Worm (Caenorhabditis elegans) whole organism, young adult: ENCODE data around the gene W09C2.10.

ENCODE experiments used
- F33H1.4 ChIP-seq: fragments of 200-800 bp; sonication (Bioruptor generic); IDR thresholded peaks from 2 replicates; pipeline ENCODE4 v1.3.6; 2022; ENCODE audit warnings: missing genetic modification reagents, missing genetic modification characterization, missing compliant biosample characterization
- T07F8.4 ChIP-seq: sonication (generic microtip); optimal IDR thresholded peaks from 2 replicates; lab custom pipeline; 2016; ENCODE audit warnings: mild to moderate bottlenecking, missing genetic modification characterization, moderate library complexity, missing compliant biosample characterization
- Y95B8A.8 ChIP-seq: fragments of 200-800 bp; sonication (Bioruptor generic); IDR thresholded peaks from 2 replicates; pipeline ENCODE4 v1.3.6; 2022; ENCODE audit warnings: missing genetic modification reagents, missing genetic modification characterization, missing compliant biosample characterization
- lin-54 ChIP-seq: fragments of 200-800 bp; sonication (Bioruptor generic); optimal IDR thresholded peaks from 2 replicates; lab custom pipeline; 2018; ENCODE audit warnings: mild to moderate bottlenecking, missing genetic modification characterization, missing compliant biosample characterization
- snpc-3.4 ChIP-seq: sonication (generic microtip); optimal IDR thresholded peaks from 2 replicates; lab custom pipeline; 2017; ENCODE audit warnings: missing genetic modification characterization, mild to moderate bottlenecking, missing compliant biosample characterization, antibody characterized with exemption, moderate library complexity, missing genotype, missing genetic modification reagents
- snpc-4 ChIP-seq, 5 experiments: fragments of 150-350 bp in 1 of 5; sonication (generic microtip) in 4 of 5; optimal IDR thresholded peaks; 2 replicates each; lab custom pipeline; 2014 to 2018; ENCODE audit warnings: missing genetic modification characterization in 5 of 5, missing biosample characterization in 3 of 5, antibody characterized with exemption in 2 of 5, mild to moderate bottlenecking in 2 of 5, missing compliant biosample characterization in 2 of 5, missing genotype in 2 of 5, moderate library complexity in 2 of 5, missing genetic modification reagents in 1 of 5
- somi-1 ChIP-seq: fragments of 200-800 bp; sonication (Bioruptor generic); optimal IDR thresholded peaks from 2 replicates; lab custom pipeline; 2018; ENCODE audit warnings: mild to moderate bottlenecking, missing genetic modification characterization, missing compliant biosample characterization

DNA sequence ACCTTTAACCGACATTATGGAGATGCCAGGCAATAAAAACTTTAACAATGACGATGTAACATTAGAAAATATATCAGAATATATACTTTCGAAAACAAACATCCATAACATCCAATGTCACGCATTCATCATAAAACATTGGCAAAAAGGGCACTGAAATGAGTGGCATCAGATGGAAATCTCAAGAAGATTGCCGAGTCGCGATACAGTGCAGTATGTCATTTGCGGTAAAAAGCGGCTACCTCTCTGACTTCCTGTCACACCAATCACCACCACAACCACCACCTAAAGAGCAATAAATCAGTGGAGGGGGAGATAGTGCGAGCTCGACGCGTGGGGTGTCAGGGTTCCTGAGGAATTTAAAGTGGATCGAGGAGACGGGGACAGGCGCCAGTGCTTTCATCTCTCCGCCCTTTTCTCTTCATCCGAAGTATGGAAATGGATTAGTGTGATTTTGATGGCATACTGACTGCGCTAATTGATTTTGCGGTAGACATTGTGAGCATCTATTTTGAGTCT lies 11.7 kb downstream of the W09C2.10 start:
- no peak for TF ChIP-seq lin-54 (GFP tag; lab: Kevin White, UChicago)
- TF ChIP-seq T07F8.4 (tag; lab: Kevin White, UChicago) = no peak
- TF ChIP-seq Y95B8A.8 (GFP tag; lab: Robert Waterston, UW) = no peak
- TF ChIP-seq snpc-4 (GFP tag; optimal IDR thresholded peaks at IDR 0.05; lab: Kevin White, UChicago) = no peak
- no peak for TF ChIP-seq snpc-4 (tag; optimal IDR thresholded peaks at IDR 0.05; lab: Kevin White, UChicago)
- TF ChIP-seq snpc-3.4 (tag; lab: Kevin White, UChicago) = no peak
- TF ChIP-seq F33H1.4 (GFP tag; lab: Robert Waterston, UW) = no peak
- TF ChIP-seq somi-1 (GFP tag; lab: Kevin White, UChicago) = no peak
